Fruit fly (Drosophila melanogaster) whole organism, embryonic: ENCODE measurements around the gene glu.

ENCODE experiments used
- CG10209 ChIP-seq: fragments of 200-800 bp; sonication (Bioruptor generic); optimal IDR thresholded peaks from 3 replicates; lab custom pipeline; 2017; ENCODE audit warnings: missing biosample characterization, mild to moderate bottlenecking, missing genetic modification characterization, missing genetic modification reagents
- CG13123 ChIP-seq: fragments of 200-800 bp; sonication (Bioruptor generic); optimal IDR thresholded peaks from 2 replicates; lab custom pipeline; 2016; ENCODE audit warnings: missing biosample characterization, missing genetic modification characterization
- CG17829 ChIP-seq: fragments of 200-800 bp; optimal IDR thresholded peaks from 2 replicates; lab custom pipeline; 2019; ENCODE audit warnings: missing biosample characterization, mild to moderate bottlenecking, missing genetic modification characterization, moderate library complexity
- CG2202 ChIP-seq: fragments of 200-800 bp; sonication (Bioruptor generic); optimal IDR thresholded peaks from 2 replicates; lab custom pipeline; 2018; ENCODE audit warnings: missing biosample characterization, mild to moderate bottlenecking, missing genetic modification characterization
- CG30020 ChIP-seq: fragments of 200-800 bp; optimal IDR thresholded peaks from 2 replicates; lab custom pipeline; 2019; ENCODE audit warnings: missing biosample characterization, mild to moderate bottlenecking, missing genetic modification characterization, moderate library complexity
- CG31441 ChIP-seq: fragments of 200-800 bp; sonication (Bioruptor generic); IDR thresholded peaks from 2 replicates; pipeline ENCODE4 v1.3.6; 2022; ENCODE audit warnings: missing biosample characterization, missing genetic modification characterization
- CG32767 ChIP-seq: fragments of 200-800 bp; sonication (Bioruptor generic); IDR thresholded peaks from 2 replicates; pipeline ENCODE4 v1.3.6; 2022; ENCODE audit warnings: missing biosample characterization, missing genetic modification characterization
- CG3281 ChIP-seq: fragments of 200-800 bp; sonication (Bioruptor generic); optimal IDR thresholded peaks from 3 replicates; lab custom pipeline; 2017; ENCODE audit warnings: missing biosample characterization, mild to moderate bottlenecking, missing genetic modification characterization
- CG42726 ChIP-seq: fragments of 200-800 bp; sonication (Bioruptor generic); IDR thresholded peaks from 2 replicates; pipeline ENCODE4 v1.3.6; 2022; ENCODE audit warnings: missing biosample characterization, missing genetic modification characterization; ENCODE audit not compliant: partially characterized antibody
- CG4707 ChIP-seq: fragments of 200-800 bp; sonication (Bioruptor generic); optimal IDR thresholded peaks from 2 replicates; lab custom pipeline; 2018; ENCODE audit warnings: missing biosample characterization, mild to moderate bottlenecking, missing genetic modification characterization, moderate library complexity
- CG5245 ChIP-seq: fragments of 200-800 bp; sonication (Bioruptor generic); optimal IDR thresholded peaks from 3 replicates; lab custom pipeline; 2016; ENCODE audit warnings: missing biosample characterization, missing genetic modification characterization
- CG6854 ChIP-seq: fragments of 200-800 bp; sonication (Bioruptor generic); optimal IDR thresholded peaks from 3 replicates; lab custom pipeline; 2017; ENCODE audit warnings: missing biosample characterization, mild to moderate bottlenecking, missing genetic modification characterization
- CG7556 ChIP-seq: fragments of 200-800 bp; sonication (Bioruptor generic); optimal IDR thresholded peaks from 2 replicates; lab custom pipeline; 2017; ENCODE audit warnings: missing biosample characterization, mild to moderate bottlenecking, missing genetic modification characterization
- CHES-1-like ChIP-seq: fragments of 200-800 bp; sonication (Bioruptor generic); optimal IDR thresholded peaks from 2 replicates; lab custom pipeline; 2016; ENCODE audit warnings: missing biosample characterization, missing genetic modification characterization
- D ChIP-seq, 2 experiments: fragments of 200-800 bp in 1 of 2; fragments of >200 bp in 1 of 2; sonication (Bioruptor generic) in 1 of 2; optimal IDR thresholded peaks; 2 replicates in 1 of 2; 3 replicates in 1 of 2; lab custom pipeline; 2017; ENCODE audit warnings: mild to moderate bottlenecking in 1 of 2, missing biosample characterization in 1 of 2, missing genetic modification characterization in 1 of 2, missing genetic modification reagents in 1 of 2
- H15 ChIP-seq: fragments of 200-800 bp; sonication (Bioruptor generic); IDR thresholded peaks from 3 replicates; pipeline ENCODE4 v1.3.6; 2022; ENCODE audit warnings: missing biosample characterization, missing genetic modification characterization
- H2.0 ChIP-seq: fragments of 200-800 bp; sonication (Bioruptor generic); IDR thresholded peaks from 2 replicates; pipeline ENCODE4 v1.3.6; 2022; ENCODE audit warnings: missing biosample characterization, missing genetic modification characterization
- HHEX ChIP-seq: fragments of 200-800 bp; sonication (Bioruptor generic); optimal IDR thresholded peaks from 3 replicates; lab custom pipeline; 2017; ENCODE audit warnings: missing biosample characterization, mild to moderate bottlenecking, missing genetic modification characterization, missing genetic modification reagents
- Hand ChIP-seq: fragments of 200-800 bp; sonication (Bioruptor generic); optimal IDR thresholded peaks from 2 replicates; lab custom pipeline; 2017; ENCODE audit warnings: mild to moderate bottlenecking, missing biosample characterization, missing genetic modification reagents, missing genetic modification characterization
- Hmx ChIP-seq: fragments of 200-800 bp; sonication (Bioruptor generic); optimal IDR thresholded peaks from 2 replicates; lab custom pipeline; 2016; ENCODE audit warnings: missing biosample characterization, missing genetic modification characterization
- Hr39 ChIP-seq: fragments of >200 bp; optimal IDR thresholded peaks from 2 replicates; lab custom pipeline; 2017
- Jarid2 ChIP-seq: fragments of 200-800 bp; sonication (Bioruptor generic); optimal IDR thresholded peaks from 3 replicates; lab custom pipeline; 2017; ENCODE audit warnings: mild to moderate bottlenecking, missing biosample characterization, missing genetic modification reagents, missing genetic modification characterization
- Kr ChIP-seq: fragments of 200-800 bp; sonication (Bioruptor generic); optimal IDR thresholded peaks from 2 replicates; lab custom pipeline; 2017; ENCODE audit warnings: missing biosample characterization, mild to moderate bottlenecking, missing genetic modification characterization
- Meics ChIP-seq: fragments of 200-800 bp; sonication (Bioruptor generic); optimal IDR thresholded peaks from 2 replicates; lab custom pipeline; 2017; ENCODE audit warnings: missing biosample characterization, mild to moderate bottlenecking, missing genetic modification characterization
- Oli ChIP-seq: fragments of 200-800 bp; sonication (Bioruptor generic); optimal IDR thresholded peaks from 2 replicates; lab custom pipeline; 2018; ENCODE audit warnings: missing biosample characterization, mild to moderate bottlenecking, missing genetic modification characterization, moderate library complexity
- Optix ChIP-seq: fragments of 200-800 bp; sonication (Bioruptor generic); IDR thresholded peaks from 3 replicates; pipeline ENCODE4 v1.3.6; 2022; ENCODE audit warnings: missing biosample characterization, missing genetic modification characterization
- Rfx ChIP-seq: fragments of 200-800 bp; sonication (Bioruptor generic); IDR thresholded peaks from 2 replicates; pipeline ENCODE4 v1.3.6; 2022; ENCODE audit warnings: missing biosample characterization, missing genetic modification characterization
- Rx ChIP-seq: fragments of 200-800 bp; sonication (Bioruptor generic); IDR thresholded peaks from 2 replicates; pipeline ENCODE4 v1.3.6; 2022; ENCODE audit warnings: missing biosample characterization, missing genetic modification characterization
- Sry-β ChIP-seq: fragments of 200-800 bp; sonication (Bioruptor generic); optimal IDR thresholded peaks from 2 replicates; lab custom pipeline; 2018; ENCODE audit warnings: missing biosample characterization, mild to moderate bottlenecking, missing genetic modification characterization, moderate library complexity
- Xbp1 ChIP-seq: fragments of 200-800 bp; sonication (Bioruptor generic); optimal IDR thresholded peaks from 3 replicates; lab custom pipeline; 2016; ENCODE audit warnings: missing biosample characterization, mild to moderate bottlenecking, missing genetic modification characterization
- btn ChIP-seq: fragments of 200-800 bp; sonication (Bioruptor generic); optimal IDR thresholded peaks from 2 replicates; lab custom pipeline; 2016; ENCODE audit warnings: missing biosample characterization, missing genetic modification characterization
- chif ChIP-seq, 2 experiments: fragments of 200-800 bp; sonication (Bioruptor generic); optimal IDR thresholded peaks; 3 replicates each; lab custom pipeline; 2016; ENCODE audit warnings: missing biosample characterization in 2 of 2, missing genetic modification characterization in 2 of 2
- crp ChIP-seq, 2 experiments: fragments of 200-800 bp; sonication (Bioruptor generic); optimal IDR thresholded peaks; 2 replicates in 1 of 2; 3 replicates in 1 of 2; lab custom pipeline; 2017; ENCODE audit warnings: missing biosample characterization in 2 of 2, missing genetic modification characterization in 2 of 2, mild to moderate bottlenecking in 1 of 2, moderate library complexity in 1 of 2
- dan ChIP-seq: fragments of 200-800 bp; sonication (Bioruptor generic); IDR thresholded peaks from 2 replicates; pipeline ENCODE4 v1.3.6; 2022; ENCODE audit warnings: missing biosample characterization, missing genetic modification characterization
- dati ChIP-seq: fragments of 200-800 bp; sonication (Bioruptor generic); IDR thresholded peaks from 2 replicates; pipeline ENCODE4 v1.3.6; 2022; ENCODE audit warnings: missing biosample characterization, missing genetic modification characterization
- eve ChIP-seq, 2 experiments: fragments of >200 bp; optimal IDR thresholded peaks; 2 replicates each; lab custom pipeline; 2017; ENCODE audit warnings: missing biosample characterization in 2 of 2, missing genetic modification characterization in 2 of 2
- grau ChIP-seq: fragments of 200-800 bp; optimal IDR thresholded peaks from 3 replicates; lab custom pipeline; 2019; ENCODE audit warnings: missing biosample characterization, mild to moderate bottlenecking, missing genetic modification characterization, moderate library complexity
- ind ChIP-seq: fragments of 200-800 bp; sonication (Bioruptor generic); optimal IDR thresholded peaks from 3 replicates; lab custom pipeline; 2016; ENCODE audit warnings: missing biosample characterization, missing genetic modification characterization
- lbe ChIP-seq: fragments of 200-800 bp; sonication (Bioruptor generic); optimal IDR thresholded peaks from 2 replicates; lab custom pipeline; 2016; ENCODE audit warnings: missing biosample characterization, mild to moderate bottlenecking, missing genetic modification characterization
- luna ChIP-seq: fragments of 200-800 bp; sonication (Bioruptor generic); optimal IDR thresholded peaks from 2 replicates; lab custom pipeline; 2016; ENCODE audit warnings: missing biosample characterization, missing genetic modification characterization
- nau ChIP-seq: fragments of 200-800 bp; sonication (Bioruptor generic); optimal IDR thresholded peaks from 3 replicates; lab custom pipeline; 2017; ENCODE audit warnings: missing biosample characterization, mild to moderate bottlenecking, missing genetic modification characterization, missing genetic modification reagents
- p53 ChIP-seq: fragments of 200-800 bp; sonication (Bioruptor generic); optimal IDR thresholded peaks from 2 replicates; lab custom pipeline; 2016; ENCODE audit warnings: missing biosample characterization, missing genetic modification characterization
- seq ChIP-seq: fragments of 200-800 bp; sonication (Bioruptor generic); IDR thresholded peaks from 2 replicates; pipeline ENCODE4 v1.3.6; 2022; ENCODE audit warnings: missing biosample characterization, missing genetic modification characterization
- sima ChIP-seq: fragments of 200-800 bp; sonication (Bioruptor generic); optimal IDR thresholded peaks from 2 replicates; lab custom pipeline; 2016; ENCODE audit warnings: missing biosample characterization, missing genetic modification characterization
- sob ChIP-seq: fragments of 200-800 bp; sonication (Bioruptor generic); IDR thresholded peaks from 2 replicates; pipeline ENCODE4 v1.3.6; 2022; ENCODE audit warnings: missing biosample characterization, missing genetic modification characterization
- unpg ChIP-seq: fragments of 200-800 bp; sonication (Bioruptor generic); optimal IDR thresholded peaks from 3 replicates; lab custom pipeline; 2018; ENCODE audit warnings: missing biosample characterization, mild to moderate bottlenecking, missing genetic modification characterization, moderate library complexity
- vnd ChIP-seq: fragments of 200-800 bp; sonication (Bioruptor generic); IDR thresholded peaks from 3 replicates; pipeline ENCODE4 v1.3.6; 2022; ENCODE audit warnings: missing biosample characterization, missing genetic modification characterization; ENCODE audit not compliant: partially characterized antibody
- wdn ChIP-seq: fragments of 200-800 bp; sonication (Bioruptor generic); IDR thresholded peaks from 2 replicates; pipeline ENCODE4 v1.3.6; 2022; ENCODE audit warnings: missing biosample characterization, missing genetic modification characterization

glu gene

DNA sequence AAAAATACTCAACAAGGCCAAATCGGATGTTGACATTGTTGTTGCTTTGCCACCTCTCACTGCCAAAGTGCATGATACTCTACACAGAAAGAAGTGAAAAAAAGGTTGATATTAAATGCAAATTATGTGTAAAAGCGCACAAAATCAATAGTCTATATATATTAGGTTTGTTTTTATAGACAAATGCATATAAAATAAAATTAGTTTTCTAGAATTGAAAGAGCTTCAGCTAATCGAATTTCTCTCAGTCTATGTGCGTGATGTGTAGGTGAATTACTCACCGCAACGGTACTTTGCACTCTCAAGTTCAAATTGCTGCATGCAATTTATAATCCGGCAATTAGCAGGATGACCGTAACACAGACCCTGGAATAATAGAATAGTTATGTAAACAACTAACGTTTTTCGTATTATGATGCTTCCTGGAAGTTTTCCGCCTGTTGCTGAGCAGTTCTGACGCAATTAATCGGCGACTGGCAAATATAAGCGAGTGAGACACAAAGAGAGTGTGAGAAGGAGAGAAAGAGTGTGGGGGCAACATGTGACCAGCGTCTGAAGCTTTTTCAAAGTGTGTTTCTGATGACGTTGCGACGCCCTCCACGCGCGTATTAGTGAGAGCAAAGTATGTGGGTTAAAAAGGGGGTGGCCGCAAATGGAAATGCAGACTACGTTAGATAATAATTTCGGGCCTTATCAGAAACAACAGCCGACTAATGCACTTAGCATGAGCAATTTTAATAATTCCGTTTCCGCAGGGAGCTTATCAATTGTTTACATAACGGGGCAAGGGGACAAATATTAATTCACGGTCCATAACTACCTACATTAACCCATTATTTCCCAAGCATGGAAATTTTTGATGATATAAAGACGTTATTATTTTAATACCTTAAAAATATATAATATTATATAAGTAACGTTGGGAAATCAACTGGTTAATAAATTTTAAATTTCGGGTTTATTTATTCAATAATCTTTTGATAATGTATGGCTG lies 17.2 kb downstream of the glu start (continued):
- peak; percentile 30 for TF ChIP-seq Sry-β (GFP tag; lab: Kevin White, UChicago)
- TF ChIP-seq Meics (GFP tag; lab: Kevin White, UChicago) = peak; percentile 91
- TF ChIP-seq Hr39 = no peak
- TF ChIP-seq CHES-1-like = peak; percentile 32
- peak; percentile 92 for TF ChIP-seq seq (GFP tag; lab: Robert Waterston, UW)
- TF ChIP-seq nau (GFP tag; lab: Kevin White, UChicago) = peak; percentile 88
- peak; percentile 87 for TF ChIP-seq lbe
- peak; percentile 91 for TF ChIP-seq Rx (GFP tag; lab: Robert Waterston, UW)
- TF ChIP-seq H2.0 (GFP tag; lab: Robert Waterston, UW) = peak; percentile 93
- no peak for TF ChIP-seq vnd (GFP tag; lab: Robert Waterston, UW)
- peak; percentile 96 for TF ChIP-seq Xbp1 (GFP tag; lab: Kevin White, UChicago)
- peak; percentile 91 for TF ChIP-seq sob
- peak; percentile 78 for TF ChIP-seq btn (GFP tag; lab: Kevin White, UChicago)
- TF ChIP-seq CG10209 = peak; percentile 84
- peak; percentile 91 for TF ChIP-seq CG5245 (GFP tag; lab: Kevin White, UChicago)
- TF ChIP-seq CG3281 = peak; percentile 88
- TF ChIP-seq CG7556 (GFP tag; lab: Kevin White, UChicago) = peak; percentile 91
- TF ChIP-seq eve (GFP tag; optimal IDR thresholded peaks at IDR 0.05; lab: Kevin White, UChicago) = peak in 1 of 2 experiments; percentile 97
- peak; percentile 93 for TF ChIP-seq HHEX (GFP tag; lab: Kevin White, UChicago)
- peak; percentile 47 for TF ChIP-seq CG2202 (tag; lab: Kevin White, UChicago)
- TF ChIP-seq CG17829 (tag; lab: Kevin White, UChicago) = peak; percentile 96
- peak in 1 of 2 experiments; percentile 47 for TF ChIP-seq crp (GFP tag; optimal IDR thresholded peaks at IDR 0.05; lab: Kevin White, UChicago)
- peak; percentile 74 for TF ChIP-seq Hmx (GFP tag; lab: Kevin White, UChicago)
- peak; percentile 94 for TF ChIP-seq CG31441 (GFP tag; lab: Robert Waterston, UW)
- peak; percentile 77 for TF ChIP-seq Hand
- TF ChIP-seq Kr = no peak
- peak; percentile 94 for TF ChIP-seq H15 (GFP tag; lab: Robert Waterston, UW)
- TF ChIP-seq dati (GFP tag; lab: Robert Waterston, UW) = peak; percentile 91
- peak; percentile 75 for TF ChIP-seq Optix (GFP tag; lab: Robert Waterston, UW)
- peak; percentile 42 for TF ChIP-seq sima (GFP tag; lab: Kevin White, UChicago)
- peak; percentile 83 for TF ChIP-seq grau (tag; lab: Kevin White, UChicago)
- TF ChIP-seq p53 (GFP tag; lab: Kevin White, UChicago) = peak; percentile 37
- TF ChIP-seq wdn (GFP tag; lab: Robert Waterston, UW) = peak; percentile 85
- TF ChIP-seq Rfx = peak; percentile 94
- peak; percentile 84 for TF ChIP-seq Oli (tag; lab: Kevin White, UChicago)
- TF ChIP-seq dan = peak; percentile 86; the same call in 1 of the 2 replicates
- TF ChIP-seq CG13123 (GFP tag; lab: Kevin White, UChicago) = peak; percentile 81
- peak; percentile 79 for TF ChIP-seq Jarid2
- peak; percentile 84 for TF ChIP-seq CG4707 (GFP tag; lab: Kevin White, UChicago)
- peak; percentile 92 for TF ChIP-seq CG32767 (GFP tag; lab: Robert Waterston, UW)
- TF ChIP-seq D (optimal IDR thresholded peaks at IDR 0.05; lab: Kevin White, UChicago) = no peak
- peak; percentile 91 for TF ChIP-seq D (GFP tag; optimal IDR thresholded peaks at IDR 0.05; lab: Kevin White, UChicago)
- peak; percentile 59 to 87 for TF ChIP-seq chif (GFP tag; optimal IDR thresholded peaks at IDR 0.05; lab: Kevin White, UChicago)
- peak; percentile 95 for TF ChIP-seq ind (GFP tag; lab: Kevin White, UChicago)
- peak; percentile 60 for TF ChIP-seq CG30020 (tag; lab: Kevin White, UChicago)
- peak; percentile 84 for TF ChIP-seq CG6854 (GFP tag; lab: Kevin White, UChicago)
- TF ChIP-seq CG42726 (GFP tag; lab: Robert Waterston, UW) = no peak
- peak; percentile 88 for TF ChIP-seq unpg (GFP tag; lab: Kevin White, UChicago)
- no peak for TF ChIP-seq luna
